Fruit fly (Drosophila melanogaster): ENCODE data around the gene Wdr82.

Wdr82 gene

dm6 chr2L:8399863-8400598, 25.8 kb downstream of the Wdr82 start, which contains the start of gene CG31898 (continued):
- no peak for TF ChIP-seq fd102C (GFP tag; optimal IDR thresholded peaks at IDR 0.05)
- no peak for TF ChIP-seq Dad (GFP tag; optimal IDR thresholded peaks at IDR 0.05)
- TF ChIP-seq stwl (tag; optimal IDR thresholded peaks at IDR 0.05): peak; percentile 58
- no peak for TF ChIP-seq CG4282 (GFP tag; optimal IDR thresholded peaks at IDR 0.05)
- no peak for TF ChIP-seq CG1832 (GFP tag; optimal IDR thresholded peaks at IDR 0.05)
- TF ChIP-seq Dll (GFP tag; IDR thresholded peaks at IDR 0.05; ENCODE audit: partially characterized antibody): peak; percentile 52; the same call in 2 of the 4 replicates
- TF ChIP-seq CG11560 (tag; IDR thresholded peaks at IDR 0.05): peak; percentile 96
- TF ChIP-seq nerfin-2 (GFP tag; IDR thresholded peaks at IDR 0.05; ENCODE audit: partially characterized antibody): peak; percentile 48; the same call in 1 of the 2 replicates
- TF ChIP-seq croc (GFP tag; conservative IDR thresholded peaks at IDR 0.05): no peak
- no peak for TF ChIP-seq psq (GFP tag; optimal IDR thresholded peaks at IDR 0.05)
- no peak for TF ChIP-seq gcm (GFP tag; optimal IDR thresholded peaks at IDR 0.05)
- peak; percentile 9; the same call in 1 of the 2 replicates for TF ChIP-seq bbx (GFP tag; IDR thresholded peaks at IDR 0.05; ENCODE audit: partially characterized antibody)
- peak; percentile 64 for TF ChIP-seq MBD-R2 (GFP tag; IDR thresholded peaks at IDR 0.05)
- TF ChIP-seq Dip3 (GFP tag; optimal IDR thresholded peaks at IDR 0.05): no peak
- TF ChIP-seq CG12155 (GFP tag; optimal IDR thresholded peaks at IDR 0.05): no peak
- no peak for TF ChIP-seq CG5180 (GFP tag; optimal IDR thresholded peaks at IDR 0.05)
- TF ChIP-seq lbe (GFP tag; optimal IDR thresholded peaks at IDR 0.05): peak; percentile 47

- TF ChIP-seq CG17385 (GFP tag; optimal IDR thresholded peaks at IDR 0.05) (peak; percentile 91), CG5180 (GFP tag; optimal IDR thresholded peaks at IDR 0.05) (peak; percentile 96), kah (GFP tag; optimal IDR thresholded peaks at IDR 0.05) (no peak), Sox100B (GFP tag; optimal IDR thresholded peaks at IDR 0.05) (peak; percentile 22), CG10321 (GFP tag; IDR thresholded peaks at IDR 0.05) (no peak)
Measured at dm6 chr2L:8402928-8403285, 28.6 kb downstream of the Wdr82 start, which contains the start of gene fy. fy (minus strand) TSS chr2L:8403280.

DNA sequence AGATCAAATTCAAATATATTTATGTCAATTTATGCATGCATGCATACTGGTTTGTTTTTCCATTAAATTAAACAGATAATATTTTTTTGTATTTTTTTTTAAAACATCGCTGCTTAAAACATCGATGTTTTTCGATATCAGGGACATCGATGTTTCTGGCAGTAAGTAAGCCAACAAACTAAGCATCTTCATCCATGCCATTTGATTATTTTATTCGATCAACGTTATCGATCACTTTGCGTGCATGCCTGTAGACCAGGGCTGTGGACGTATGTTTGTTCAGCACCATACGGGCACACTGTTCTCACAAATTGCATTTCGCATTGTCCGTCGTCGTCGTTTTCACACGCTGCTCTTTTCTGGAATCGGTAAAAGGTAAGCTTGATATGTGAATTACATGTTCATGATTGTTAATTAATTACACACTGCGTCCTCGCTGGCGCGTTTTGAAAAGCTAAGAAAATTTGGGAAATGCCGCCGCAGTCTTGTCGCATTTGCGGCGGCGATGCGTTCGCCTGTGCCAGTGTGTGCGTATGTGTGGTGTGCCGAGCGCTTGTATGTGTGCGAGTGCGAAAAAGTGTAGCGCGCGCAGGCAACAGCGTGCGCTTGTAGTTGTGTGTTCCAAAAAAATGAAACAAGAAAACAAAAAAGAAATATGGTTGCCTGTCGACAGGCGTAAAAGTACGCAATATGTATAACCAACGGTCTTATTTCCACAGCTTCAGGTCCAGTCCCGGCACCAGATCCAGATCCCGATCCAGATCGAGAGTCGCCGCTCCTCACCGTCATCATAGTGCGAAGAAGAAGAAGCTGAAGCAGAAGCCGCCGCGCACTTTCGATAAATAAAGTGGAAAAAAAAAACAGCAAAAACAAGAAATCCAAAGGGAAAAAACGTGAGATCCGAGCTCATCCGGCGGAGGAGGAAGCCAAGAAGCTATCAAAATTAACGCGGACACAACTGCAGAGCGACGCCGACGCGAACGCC, 29.3 kb downstream of the Wdr82 start, which contains the start of gene emb:
TSS of gene emb (plus strand) at position 288 of the 985 bp plus-strand sequence.
- no peak for TF ChIP-seq Trl (optimal IDR thresholded peaks at IDR 0.05)
- TF ChIP-seq Trl (GFP tag; optimal IDR thresholded peaks at IDR 0.05): peak; percentile 50
- no peak for TF ChIP-seq CG30431 (GFP tag; optimal IDR thresholded peaks at IDR 0.05)
- TF ChIP-seq CG14860 (GFP tag; IDR thresholded peaks at IDR 0.05; ENCODE audit: partially characterized antibody): peak; percentile 99
- TF ChIP-seq CG6689 (GFP tag; IDR thresholded peaks at IDR 0.05): 0 out of 2 replicates have a peak, but pooled peaks have one; percentile 34
- TF ChIP-seq onecut (GFP tag; IDR thresholded peaks at IDR 0.05): peak; percentile 1; the same call in 1 of the 2 replicates
- TF ChIP-seq Ets65A (GFP tag): peak; percentile 94
- TF ChIP-seq gem (tag; optimal IDR thresholded peaks at IDR 0.05): no peak
- no peak for TF ChIP-seq usp (GFP tag; optimal IDR thresholded peaks at IDR 0.05)
- no peak for TF ChIP-seq sc (optimal IDR thresholded peaks at IDR 0.05)
- TF ChIP-seq sc (GFP tag; optimal IDR thresholded peaks at IDR 0.05): no peak
- peak; percentile 18 for TF ChIP-seq Atf-2 (GFP tag; optimal IDR thresholded peaks at IDR 0.05)
- TF ChIP-seq CG10654 (GFP tag; optimal IDR thresholded peaks at IDR 0.05): peak; percentile 7
- TF ChIP-seq CG10209 (GFP tag; optimal IDR thresholded peaks at IDR 0.05): peak; percentile 13
- no peak for TF ChIP-seq pnt (GFP tag; optimal IDR thresholded peaks at IDR 0.05)
- TF ChIP-seq CG1792 (GFP tag; optimal IDR thresholded peaks at IDR 0.05): peak; percentile 32
- peak; percentile 30 for TF ChIP-seq maf-S (GFP tag; optimal IDR thresholded peaks at IDR 0.05)
- no peak for TF ChIP-seq ap (GFP tag; IDR thresholded peaks at IDR 0.05)
- peak; percentile 68 for TF ChIP-seq CG9437 (GFP tag; optimal IDR thresholded peaks at IDR 0.05)
- TF ChIP-seq CG11093 (GFP tag; IDR thresholded peaks at IDR 0.05): no peak
- TF ChIP-seq CG12391 (tag; optimal IDR thresholded peaks at IDR 0.05): peak; percentile 80
- TF ChIP-seq Asciz (GFP tag; optimal IDR thresholded peaks at IDR 0.05): no peak
- peak; percentile 43 for TF ChIP-seq CG4854 (GFP tag; optimal IDR thresholded peaks at IDR 0.05)
- no peak for TF ChIP-seq so (GFP tag; IDR thresholded peaks at IDR 0.05)
- TF ChIP-seq mam (GFP tag; optimal IDR thresholded peaks at IDR 0.05): peak; percentile 62

Data from whole organism, embryonic.